Worm (Caenorhabditis elegans) whole organism, L4/young adult: ENCODE measurements around the gene T04F8.3.

Experiments used
- W03F9.2 ChIP-seq: fragments of 150-350 bp; optimal IDR thresholded peaks from 2 replicates; lab custom pipeline; 2014; ENCODE audit warnings: missing biosample characterization, missing genetic modification characterization
- dao-5 ChIP-seq: sonication (generic microtip); optimal IDR thresholded peaks from 2 replicates; lab custom pipeline; 2016; ENCODE audit warnings: missing genotype, missing genetic modification characterization, moderate library complexity, missing compliant biosample characterization
- him-1 ChIP-seq: sonication (generic microtip); optimal IDR thresholded peaks from 2 replicates; lab custom pipeline; 2016; ENCODE audit warnings: missing genotype, missing genetic modification reagents, missing genetic modification characterization, missing compliant biosample characterization

T04F8.3 gene

DNA sequence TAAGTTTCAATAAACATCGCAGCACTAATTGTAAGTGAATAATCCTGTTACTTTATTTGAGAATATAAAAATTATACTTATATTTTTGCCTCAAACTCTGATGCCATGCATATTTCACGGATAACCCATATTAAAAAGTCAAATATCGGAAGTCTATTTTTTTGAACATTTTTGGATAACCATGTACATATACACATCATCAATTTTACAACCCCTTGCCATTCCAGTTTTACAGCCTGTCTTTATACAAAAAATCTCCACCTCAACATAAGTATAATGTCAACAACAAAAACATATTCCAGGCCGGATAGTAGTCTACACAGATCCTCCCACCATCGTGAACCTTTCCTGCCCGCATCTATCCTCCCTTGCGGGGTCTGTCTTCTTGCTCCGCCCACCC lies 25.8 kb downstream of the T04F8.3 start, which contains the start of gene hnd-1:
Gene hnd-1 (plus strand): TSS at position 301 of the 400 bp plus-strand sequence.
- TF ChIP-seq him-1 (tag; lab: Kevin White, UChicago) (no peak), dao-5 (tag; lab: Kevin White, UChicago) (no peak), W03F9.2 (tag; lab: Kevin White, UChicago) (no peak)

DNA sequence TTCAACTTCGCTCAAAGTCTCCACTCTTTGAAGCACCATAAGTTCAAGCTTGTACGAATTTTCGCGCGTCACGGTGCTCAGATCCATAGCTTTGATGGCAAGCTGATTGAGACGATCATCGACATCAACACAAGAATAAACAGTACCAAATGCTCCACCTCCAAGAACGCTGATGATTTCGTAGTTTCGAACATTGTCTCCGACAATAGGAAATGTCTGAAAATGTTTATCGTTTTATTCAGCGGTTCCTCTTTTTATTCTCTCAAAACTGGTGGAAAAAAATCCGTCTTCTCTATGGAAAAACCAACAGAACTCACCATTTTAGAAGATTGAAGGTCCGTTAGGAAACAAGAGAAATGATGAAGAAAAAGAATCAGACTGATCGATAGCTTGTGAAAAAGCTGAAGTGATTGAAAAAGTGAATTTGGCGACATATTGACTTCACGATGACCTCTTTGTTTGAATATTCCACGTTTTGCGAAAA lies 29.4 kb downstream of the T04F8.3 start, which contains the start of gene C44C10.7:
Gene C44C10.7 (minus strand): TSS at position 434 of the 484 bp plus-strand sequence.
- TF ChIP-seq W03F9.2 (tag; lab: Kevin White, UChicago) (no peak), dao-5 (tag; lab: Kevin White, UChicago) (no peak), him-1 (tag; lab: Kevin White, UChicago) (no peak)

DNA sequence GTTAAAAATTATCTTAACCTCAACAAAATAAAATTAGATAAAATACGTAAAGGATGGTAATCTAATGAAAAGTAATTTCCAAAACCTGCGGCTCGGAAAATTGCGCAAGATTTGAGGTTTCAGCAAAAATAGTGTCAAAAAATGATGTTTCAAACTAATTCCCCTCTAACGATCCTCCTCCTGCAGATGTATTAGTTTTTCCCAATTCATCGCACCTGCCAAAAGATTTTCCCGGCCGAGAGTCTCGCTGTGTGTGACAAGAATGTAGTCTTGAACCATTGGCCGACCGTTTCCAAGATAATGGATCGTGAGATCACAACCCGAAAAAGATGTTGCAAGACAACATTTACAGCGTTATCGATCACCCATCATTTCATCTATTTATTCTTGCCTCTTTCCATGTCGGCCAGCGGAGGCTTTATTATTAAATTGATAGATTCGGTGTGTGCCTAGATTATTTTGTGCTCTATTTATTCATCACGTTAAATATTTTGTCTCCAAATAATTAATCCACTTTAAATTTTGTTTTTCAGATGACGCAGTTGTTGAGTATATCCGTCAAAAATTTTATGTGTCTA lies 31.7 kb downstream of the T04F8.3 start, which contains the start of the genes C44C10.10 and C44C10.5:
Gene C44C10.10 (plus strand): TSS at position 301 of the 578 bp plus-strand sequence.
Gene C44C10.5 (plus strand): TSS at position 528 of the 578 bp plus-strand sequence.
- TF ChIP-seq dao-5 (tag; lab: Kevin White, UChicago) = no peak
- TF ChIP-seq W03F9.2 (tag; lab: Kevin White, UChicago) = no peak
- no peak for TF ChIP-seq him-1 (tag; lab: Kevin White, UChicago)

- TF ChIP-seq W03F9.2 (tag; lab: Kevin White, UChicago) (no peak), him-1 (tag; lab: Kevin White, UChicago) (no peak), dao-5 (tag; lab: Kevin White, UChicago) (no peak)
Observed at ce11 chrX:11693092-11693491, 34.7 kb downstream of the T04F8.3 start, which contains the start of gene smcl-1. Gene smcl-1, plus strand, starts transcription at chrX:11693464.

- TF ChIP-seq W03F9.2 (tag; lab: Kevin White, UChicago) = no peak
- no peak for TF ChIP-seq him-1 (tag; lab: Kevin White, UChicago)
- no peak for TF ChIP-seq dao-5 (tag; lab: Kevin White, UChicago)
Observed at ce11 chrX:11696696-11697095, 38.3 kb downstream of the T04F8.3 start, which contains the start of gene C44C10.12. Gene C44C10.12, plus strand, starts transcription at chrX:11696996.

DNA sequence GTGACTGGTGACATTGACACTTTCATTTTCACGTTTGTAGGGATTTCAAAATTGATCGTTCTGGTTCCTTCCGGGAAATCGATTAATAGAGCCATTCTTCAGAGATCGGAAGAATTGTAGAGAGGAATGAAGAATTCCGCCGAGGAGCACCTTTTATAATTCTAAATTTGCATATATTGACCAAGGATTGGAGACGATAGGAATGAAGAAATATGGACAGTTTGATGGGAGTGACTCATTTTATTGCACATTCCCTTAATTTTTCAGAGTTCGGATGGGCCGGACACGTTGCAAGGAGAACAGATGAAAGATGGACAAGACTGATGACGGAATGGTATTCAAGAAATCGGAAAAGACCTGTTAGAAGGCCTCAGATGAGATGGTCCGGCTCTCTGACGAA lies 41.8 kb downstream of the T04F8.3 start, which contains the start of gene C44C10.15:
Gene C44C10.15 (minus strand): TSS at position 101 of the 400 bp plus-strand sequence.
- no peak for TF ChIP-seq W03F9.2 (tag; lab: Kevin White, UChicago)
- no peak for TF ChIP-seq dao-5 (tag; lab: Kevin White, UChicago)
- TF ChIP-seq him-1 (tag; lab: Kevin White, UChicago) = no peak

- TF ChIP-seq him-1 (tag; lab: Kevin White, UChicago) (no peak), W03F9.2 (tag; lab: Kevin White, UChicago) (no peak), dao-5 (tag; lab: Kevin White, UChicago) (no peak)
Observed at ce11 chrX:11702236-11702635, 43.8 kb downstream of the T04F8.3 start, which contains the start of gene C44C10.3. Gene C44C10.3, plus strand, starts transcription at chrX:11702536.
